Fruit fly (Drosophila melanogaster) whole organism: Measurements from ENCODE around the gene Arpc2.

ENCODE experiments used
- CG8478 ChIP-seq: fragments of >200 bp; optimal IDR thresholded peaks from 2 replicates; lab custom pipeline; 2018; ENCODE audit warnings: inconsistent platforms
- Dll ChIP-seq: fragments of >200 bp; optimal IDR thresholded peaks from 2 replicates; lab custom pipeline; 2017
- EcR ChIP-seq, 2 experiments: fragments of >200 bp; optimal IDR thresholded peaks; 2 replicates each; lab custom pipeline; 2017; ENCODE audit warnings: missing biosample characterization in 2 of 2, missing genetic modification characterization in 2 of 2, missing genetic modification reagents in 2 of 2
- pan ChIP-seq: fragments of >200 bp; optimal IDR thresholded peaks from 2 replicates; lab custom pipeline; 2017
- psq ChIP-seq: fragments of >200 bp; optimal IDR thresholded peaks from 2 replicates; lab custom pipeline; 2017
- usp ChIP-seq: fragments of >200 bp; optimal IDR thresholded peaks from 2 replicates; lab custom pipeline; 2017; ENCODE audit warnings: missing biosample characterization, missing genetic modification characterization, mixed read lengths

Gene Arpc2

DNA sequence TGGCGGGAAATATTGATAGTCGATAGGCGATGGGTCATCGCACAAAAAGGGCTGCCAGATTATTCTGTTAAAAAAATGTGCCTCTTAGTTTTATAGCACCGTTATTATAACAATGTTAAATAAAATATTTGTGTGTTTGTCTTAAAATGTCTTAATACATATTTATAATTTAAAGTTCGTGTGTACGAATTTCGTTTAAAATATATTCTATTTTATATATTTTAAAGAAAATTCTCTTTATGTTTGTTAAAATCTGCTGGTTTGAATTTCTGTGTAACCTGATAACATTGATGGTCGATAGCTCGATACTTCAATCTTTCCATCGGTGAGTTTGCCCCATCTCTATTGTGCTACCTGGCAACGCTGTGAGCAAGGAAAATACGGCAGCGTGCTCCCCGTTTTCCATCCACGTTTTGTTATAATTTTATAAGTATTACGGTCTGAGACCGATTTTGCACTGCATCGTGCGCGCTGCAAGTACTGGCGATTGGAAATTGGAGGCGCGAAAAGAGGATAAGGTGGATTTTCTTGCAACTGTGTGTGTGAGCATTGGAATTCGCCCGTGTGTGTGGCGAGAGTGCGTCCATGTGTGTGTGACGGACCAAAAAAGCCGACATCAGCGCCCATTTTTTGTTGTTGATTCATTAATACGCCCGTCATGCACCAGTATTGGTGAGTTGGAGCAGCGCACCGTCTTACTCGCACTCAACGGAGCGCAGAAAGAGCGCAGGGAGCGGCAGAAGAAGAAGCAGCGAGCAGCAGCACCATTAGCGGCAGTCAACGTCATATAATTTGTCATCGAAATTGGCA lies at the start of gene Arpc2, which contains the start of gene CG10949:
Arpc2 (plus strand) TSS at position 304 of the 810 bp plus-strand sequence.
CG10949 (minus strand) TSS at position 165 of the 810 bp plus-strand sequence.
- no peak for TF ChIP-seq EcR (GFP tag; optimal IDR thresholded peaks at IDR 0.05; lab: Kevin White, UChicago)
- no peak for TF ChIP-seq CG8478 (lab: Kevin White, UChicago)
- TF ChIP-seq Dll (lab: Kevin White, UChicago): no peak
- TF ChIP-seq psq (lab: Kevin White, UChicago): no peak
- no peak for TF ChIP-seq pan
- no peak for TF ChIP-seq usp (GFP tag; lab: Kevin White, UChicago)

DNA sequence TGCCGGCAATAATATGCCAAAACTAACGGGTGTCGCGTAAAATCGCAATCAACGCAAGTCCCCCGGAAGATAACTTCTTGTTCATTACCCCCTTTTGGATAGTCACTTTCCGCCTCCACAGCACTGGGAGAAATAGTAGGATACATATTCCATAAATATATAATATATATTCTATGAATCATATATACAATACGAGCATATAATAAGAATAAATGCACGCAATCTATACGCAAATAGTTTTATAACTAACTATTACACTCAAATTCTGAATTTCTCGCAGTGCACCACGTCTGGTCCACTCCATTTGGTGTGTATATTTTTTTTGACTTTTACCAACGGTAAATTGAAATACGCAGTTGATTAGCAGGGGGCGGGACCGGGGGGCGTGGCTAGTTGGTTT lies 46.7 kb upstream of the Arpc2 start:
- TF ChIP-seq psq (lab: Kevin White, UChicago) (no peak), EcR (GFP tag; optimal IDR thresholded peaks at IDR 0.05; lab: Kevin White, UChicago) (no peak)

DNA sequence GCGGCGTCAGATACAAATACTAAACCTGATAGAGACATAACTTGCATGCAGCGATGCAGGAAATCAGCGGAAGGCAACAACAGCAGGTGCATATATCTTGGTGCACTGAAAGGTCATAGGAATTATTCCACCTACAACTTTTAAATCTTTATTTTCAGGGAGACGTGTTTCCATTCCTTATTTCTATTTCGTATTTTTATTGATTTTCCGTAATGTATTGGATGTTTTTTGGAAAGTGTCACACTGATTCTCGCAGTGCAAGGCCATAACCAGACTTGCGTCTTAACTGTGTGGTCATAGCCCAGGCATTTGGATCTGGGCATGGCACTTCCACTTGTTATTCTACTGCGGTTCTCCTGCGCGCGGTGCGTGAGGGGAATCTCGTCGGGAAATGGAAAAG lies 45.4 kb upstream of the Arpc2 start:
- TF ChIP-seq CG8478 (lab: Kevin White, UChicago) (no peak), EcR (GFP tag; optimal IDR thresholded peaks at IDR 0.05; lab: Kevin White, UChicago) (no peak), Dll (lab: Kevin White, UChicago) (no peak), usp (GFP tag; lab: Kevin White, UChicago) (no peak), psq (lab: Kevin White, UChicago) (no peak), pan (no peak)

DNA sequence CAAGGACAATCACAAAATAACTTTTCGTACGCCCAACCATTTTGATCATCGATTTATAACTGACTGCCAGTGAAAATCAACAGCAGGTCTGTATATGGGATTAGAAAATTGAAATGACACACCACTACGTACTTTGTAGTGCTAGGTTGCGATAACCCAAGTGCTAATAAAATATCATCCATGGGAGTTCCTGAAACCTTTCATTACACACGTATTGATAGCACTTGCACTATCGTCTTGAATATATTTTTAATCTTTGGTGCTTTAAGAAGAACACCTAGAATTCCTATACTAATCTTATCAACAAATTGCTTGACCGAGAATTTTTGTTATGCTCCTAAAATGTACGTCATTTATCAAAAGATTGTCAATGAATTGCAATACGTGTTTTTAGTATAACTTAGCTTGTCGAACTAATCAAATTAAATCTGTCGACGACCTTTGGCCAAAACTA lies 42.8 kb upstream of the Arpc2 start, which contains the start of gene Ugt37A1:
Ugt37A1 (minus strand) TSS at position 51 of the 454 bp plus-strand sequence.
- TF ChIP-seq usp (GFP tag; lab: Kevin White, UChicago) (no peak), EcR (GFP tag; optimal IDR thresholded peaks at IDR 0.05; lab: Kevin White, UChicago) (no peak), psq (lab: Kevin White, UChicago) (no peak), Dll (lab: Kevin White, UChicago) (no peak), CG8478 (lab: Kevin White, UChicago) (no peak), pan (no peak)

DNA sequence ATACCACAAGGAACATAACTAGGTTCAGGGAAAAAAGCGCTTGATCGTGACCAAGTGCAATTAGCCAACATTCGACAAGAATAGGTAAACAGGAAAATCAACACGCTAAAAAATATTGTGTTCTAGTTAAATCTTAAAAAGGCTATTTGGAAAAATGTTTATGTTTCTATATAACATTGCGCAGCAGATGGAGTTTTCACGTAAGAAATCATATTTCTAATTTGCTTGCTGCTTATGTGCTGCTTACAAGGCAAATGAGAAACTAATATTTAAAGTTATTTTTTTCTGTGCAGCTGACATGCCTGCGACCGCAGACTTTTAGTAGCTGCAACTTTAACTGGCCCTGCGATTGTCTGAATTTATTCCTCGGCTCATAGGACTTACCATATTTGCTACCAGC lies 35.5 kb upstream of the Arpc2 start:
- TF ChIP-seq usp (GFP tag; lab: Kevin White, UChicago) (no peak), pan (no peak), psq (lab: Kevin White, UChicago) (no peak), CG8478 (lab: Kevin White, UChicago) (no peak), EcR (GFP tag; optimal IDR thresholded peaks at IDR 0.05; lab: Kevin White, UChicago) (no peak), Dll (lab: Kevin White, UChicago) (no peak)

DNA sequence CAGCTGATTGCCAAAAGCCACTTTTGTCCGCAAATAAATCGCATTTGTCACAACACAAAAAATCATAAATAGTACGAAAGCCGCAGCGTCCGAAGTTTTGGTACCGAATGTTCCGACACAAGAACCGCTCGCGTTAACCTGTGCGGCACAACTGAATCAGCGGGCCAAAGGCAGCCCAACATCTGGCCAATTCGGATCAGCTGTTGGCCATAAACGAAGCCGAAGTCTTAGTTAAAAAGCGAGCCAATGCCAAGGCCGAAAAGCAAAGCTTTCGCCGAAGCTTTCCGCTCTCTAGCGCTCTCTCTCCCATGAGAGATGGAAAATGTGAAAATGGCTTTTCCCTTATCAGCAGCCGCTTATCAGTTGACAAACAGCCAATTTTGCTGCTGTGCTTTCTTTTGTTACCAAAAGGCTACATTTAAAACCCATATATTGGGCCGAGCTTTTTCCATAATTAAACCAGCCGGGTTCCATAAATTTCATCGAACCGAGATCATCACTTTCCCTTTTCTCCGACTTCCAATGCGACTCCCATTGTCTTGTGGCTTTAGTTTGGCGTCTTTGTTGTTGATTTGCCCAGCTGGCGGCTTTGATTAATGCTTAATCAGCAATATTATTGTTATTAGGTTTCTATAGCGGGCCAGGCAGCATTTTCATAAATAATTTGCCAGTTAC lies 34.6 kb upstream of the Arpc2 start, which contains the start of gene CG16798:
CG16798 (minus strand) TSS at position 216 of the 675 bp plus-strand sequence.
- TF ChIP-seq EcR (GFP tag; optimal IDR thresholded peaks at IDR 0.05; lab: Kevin White, UChicago): no peak
- no peak for TF ChIP-seq Dll (lab: Kevin White, UChicago)
- TF ChIP-seq CG8478 (lab: Kevin White, UChicago): no peak
- no peak for TF ChIP-seq psq (lab: Kevin White, UChicago)
- TF ChIP-seq pan: no peak
- no peak for TF ChIP-seq usp (GFP tag; lab: Kevin White, UChicago)

DNA sequence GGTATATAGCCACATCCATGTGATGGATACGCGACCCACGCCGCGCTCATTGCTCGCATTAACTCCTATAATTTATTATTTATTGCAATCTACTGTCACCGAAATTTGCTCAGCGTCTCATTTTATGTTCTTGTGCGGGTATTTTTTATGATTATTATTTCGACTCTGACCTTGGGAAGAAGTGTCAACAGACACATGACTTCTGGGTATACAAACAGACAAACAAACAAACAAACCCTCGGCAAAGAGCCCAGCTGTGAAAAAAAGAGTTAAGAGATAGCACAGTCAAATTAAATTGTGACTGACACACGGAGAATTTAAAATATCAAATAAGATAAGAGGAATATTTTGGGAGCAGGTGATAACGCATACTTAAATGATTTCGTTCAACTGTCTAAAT lies 26.9 kb upstream of the Arpc2 start:
- TF ChIP-seq pan (no peak), CG8478 (lab: Kevin White, UChicago) (no peak), Dll (lab: Kevin White, UChicago) (no peak), usp (GFP tag; lab: Kevin White, UChicago) (no peak), EcR (GFP tag; optimal IDR thresholded peaks at IDR 0.05; lab: Kevin White, UChicago) (no peak), psq (lab: Kevin White, UChicago) (no peak)

DNA sequence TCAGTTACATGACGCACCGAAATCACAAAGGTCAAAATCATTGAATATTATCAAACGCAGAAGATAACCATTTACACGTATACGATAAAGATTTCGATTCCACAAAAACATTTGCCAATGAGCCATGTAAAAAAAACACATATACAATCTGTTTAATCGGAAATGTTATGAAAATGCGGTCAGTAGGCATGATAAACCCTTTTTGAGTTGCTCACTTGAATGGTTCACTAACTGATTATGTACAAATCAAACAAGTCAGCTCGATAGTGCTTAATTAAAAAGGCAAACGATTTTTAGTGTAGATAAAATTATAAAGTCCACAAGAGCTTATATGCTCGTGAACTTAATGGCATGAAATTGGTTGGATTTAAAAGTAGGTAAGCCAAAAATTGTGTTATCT lies 19.8 kb upstream of the Arpc2 start:
- TF ChIP-seq usp (GFP tag; lab: Kevin White, UChicago) (no peak), Dll (lab: Kevin White, UChicago) (no peak), EcR (GFP tag; optimal IDR thresholded peaks at IDR 0.05; lab: Kevin White, UChicago) (no peak), pan (no peak), CG8478 (lab: Kevin White, UChicago) (no peak)

DNA sequence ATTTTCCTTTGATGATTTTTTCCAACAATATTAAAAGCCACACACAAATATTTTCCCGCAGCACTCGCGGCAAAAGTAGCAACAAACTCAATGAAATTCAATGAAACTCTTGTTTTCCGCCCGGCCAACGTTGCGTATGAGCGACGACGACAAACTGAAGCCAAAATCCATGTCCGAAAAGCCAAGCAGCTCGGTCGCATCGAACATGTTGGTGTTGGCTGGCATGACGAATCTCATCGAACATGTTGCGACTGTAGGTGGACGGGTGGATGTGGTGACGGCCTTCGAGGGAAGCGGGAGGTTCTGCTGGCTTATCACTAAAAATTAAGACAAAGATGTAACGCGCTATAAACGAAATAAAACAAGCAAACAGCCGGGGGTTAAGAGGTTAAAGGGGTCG lies 17.6 kb upstream of the Arpc2 start:
- TF ChIP-seq Dll (lab: Kevin White, UChicago) (no peak), EcR (GFP tag; optimal IDR thresholded peaks at IDR 0.05; lab: Kevin White, UChicago) (no peak), psq (lab: Kevin White, UChicago) (no peak), pan (no peak)

DNA sequence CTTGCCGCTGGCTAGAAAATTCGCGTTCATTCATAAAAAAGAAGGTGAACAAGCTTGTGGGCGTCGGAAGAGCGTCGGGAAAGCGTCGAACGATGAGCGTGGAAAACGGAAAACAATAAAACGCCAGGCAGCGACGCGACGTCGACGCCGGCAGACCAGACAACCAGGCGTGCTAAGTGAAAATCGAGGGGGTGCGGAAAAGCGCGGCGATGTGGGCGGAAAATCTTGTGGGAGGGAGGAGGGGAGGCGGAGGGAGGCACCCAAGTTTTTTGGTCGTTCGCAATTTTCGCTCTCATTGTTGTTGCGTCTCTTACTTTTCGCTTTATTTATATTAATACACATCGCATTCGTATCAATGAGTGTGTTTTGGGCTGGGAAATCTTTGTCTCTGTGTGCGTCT lies 16.0 kb upstream of the Arpc2 start:
- no peak for TF ChIP-seq pan
- no peak for TF ChIP-seq usp (GFP tag; lab: Kevin White, UChicago)
- no peak for TF ChIP-seq psq (lab: Kevin White, UChicago)
- TF ChIP-seq Dll (lab: Kevin White, UChicago): no peak
- no peak for TF ChIP-seq EcR (GFP tag; optimal IDR thresholded peaks at IDR 0.05; lab: Kevin White, UChicago)
- no peak for TF ChIP-seq CG8478 (lab: Kevin White, UChicago)

DNA sequence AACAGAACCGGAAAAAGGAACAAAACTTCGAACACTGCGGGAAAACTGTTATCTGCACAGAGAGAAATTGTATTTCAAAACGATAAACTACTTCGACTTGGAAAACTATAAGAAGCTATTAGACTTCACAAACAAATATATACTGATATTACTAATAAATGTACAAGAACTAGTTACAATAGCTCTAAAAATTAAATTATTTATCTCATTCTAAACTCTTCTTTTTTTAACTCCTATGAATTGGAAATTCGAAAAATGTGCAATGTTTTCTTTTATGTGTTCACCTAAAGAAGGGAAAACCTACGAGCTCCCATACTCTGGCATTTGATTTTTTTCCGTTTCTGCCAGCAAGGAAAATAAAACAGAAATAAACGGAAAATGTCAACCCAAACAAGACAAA lies 15.4 kb upstream of the Arpc2 start:
- TF ChIP-seq pan (no peak), EcR (GFP tag; optimal IDR thresholded peaks at IDR 0.05; lab: Kevin White, UChicago) (no peak), CG8478 (lab: Kevin White, UChicago) (no peak), Dll (lab: Kevin White, UChicago) (no peak), usp (GFP tag; lab: Kevin White, UChicago) (no peak), psq (lab: Kevin White, UChicago) (no peak)
